Fruit fly (Drosophila melanogaster) whole organism, pupa: Measurements from ENCODE around the gene Chpf.

Experiments used
- CG10348 ChIP-seq: fragments of 200-800 bp; sonication (Bioruptor generic); IDR thresholded peaks from 2 replicates; pipeline ENCODE4 v1.3.6; 2022; ENCODE audit warnings: missing biosample characterization, missing genetic modification characterization
- CG12605 ChIP-seq: fragments of 200-800 bp; sonication (Bioruptor generic); IDR thresholded peaks from 2 replicates; pipeline ENCODE4 v1.3.6; 2022; ENCODE audit warnings: missing biosample characterization, missing genetic modification characterization
- CG13204 ChIP-seq: fragments of 200-800 bp; sonication (Bioruptor generic); optimal IDR thresholded peaks from 2 replicates; lab custom pipeline; 2018; ENCODE audit warnings: missing biosample characterization, mild to moderate bottlenecking, missing genetic modification characterization, moderate library complexity
- CG14655 ChIP-seq: fragments of 200-800 bp; sonication (Bioruptor generic); optimal IDR thresholded peaks from 3 replicates; lab custom pipeline; 2017; ENCODE audit warnings: mild to moderate bottlenecking, missing biosample characterization, missing genetic modification reagents, missing genetic modification characterization
- CG15710 ChIP-seq: fragments of 200-800 bp; sonication (Bioruptor generic); optimal IDR thresholded peaks from 2 replicates; lab custom pipeline; 2018; ENCODE audit warnings: missing biosample characterization, mild to moderate bottlenecking, missing genetic modification characterization, moderate library complexity
- CG17806 ChIP-seq: fragments of 200-800 bp; sonication (Bioruptor generic); optimal IDR thresholded peaks from 2 replicates; lab custom pipeline; 2018; ENCODE audit warnings: missing biosample characterization, mild to moderate bottlenecking, missing genetic modification characterization, moderate library complexity
- CG32121 ChIP-seq: fragments of 200-800 bp; sonication (Bioruptor generic); IDR thresholded peaks from 2 replicates; pipeline ENCODE4 v1.3.6; 2022; ENCODE audit warnings: missing biosample characterization, missing genetic modification characterization
- CG34367 ChIP-seq: fragments of 200-800 bp; sonication (Bioruptor generic); optimal IDR thresholded peaks from 2 replicates; lab custom pipeline; 2018; ENCODE audit warnings: missing biosample characterization, mild to moderate bottlenecking, missing genetic modification characterization
- CG4496 ChIP-seq: fragments of 200-800 bp; sonication (Bioruptor generic); IDR thresholded peaks from 3 replicates; pipeline ENCODE4 v1.3.6; 2022; ENCODE audit warnings: missing biosample characterization, missing genetic modification characterization
- CG8159 ChIP-seq: fragments of 200-800 bp; sonication (Bioruptor generic); optimal IDR thresholded peaks from 3 replicates; lab custom pipeline; 2018; ENCODE audit warnings: missing biosample characterization, mild to moderate bottlenecking, missing genetic modification characterization, moderate library complexity
- CG8301 ChIP-seq: fragments of 200-800 bp; sonication (Bioruptor generic); optimal IDR thresholded peaks from 2 replicates; lab custom pipeline; 2018; ENCODE audit warnings: missing biosample characterization, mild to moderate bottlenecking, missing genetic modification characterization
- CG9948 ChIP-seq: fragments of 200-800 bp; sonication (Bioruptor generic); optimal IDR thresholded peaks from 2 replicates; lab custom pipeline; 2018; ENCODE audit warnings: missing biosample characterization, mild to moderate bottlenecking, missing genetic modification characterization, moderate library complexity
- D1 ChIP-seq: fragments of 200-800 bp; sonication (Bioruptor generic); optimal IDR thresholded peaks from 2 replicates; lab custom pipeline; 2018; ENCODE audit warnings: missing biosample characterization, mild to moderate bottlenecking, missing genetic modification characterization, moderate library complexity
- EcR ChIP-seq: fragments of 200-800 bp; sonication (Bioruptor generic); optimal IDR thresholded peaks from 3 replicates; lab custom pipeline; 2019; ENCODE audit warnings: missing biosample characterization, missing genetic modification characterization, mild to moderate bottlenecking, moderate library complexity, missing genetic modification reagents
- Ets98B ChIP-seq: fragments of 200-800 bp; sonication (Bioruptor generic); IDR thresholded peaks from 2 replicates; pipeline ENCODE4 v1.3.6; 2022; ENCODE audit warnings: missing biosample characterization, missing genetic modification characterization
- Pif1A ChIP-seq: fragments of 200-800 bp; sonication (Bioruptor generic); optimal IDR thresholded peaks from 3 replicates; lab custom pipeline; 2016; ENCODE audit warnings: missing biosample characterization, missing genetic modification characterization
- Pif1B ChIP-seq: fragments of 200-800 bp; sonication (Bioruptor generic); optimal IDR thresholded peaks from 3 replicates; lab custom pipeline; 2016; ENCODE audit warnings: missing biosample characterization, missing genetic modification characterization
- Snoo ChIP-seq: fragments of 200-800 bp; sonication (Bioruptor generic); optimal IDR thresholded peaks from 3 replicates; lab custom pipeline; 2017; ENCODE audit warnings: missing biosample characterization, mild to moderate bottlenecking, missing genetic modification characterization, inconsistent platforms
- fd96Ca ChIP-seq: fragments of 200-800 bp; sonication (Bioruptor generic); IDR thresholded peaks from 3 replicates; pipeline ENCODE4 v1.3.6; 2022; ENCODE audit warnings: missing biosample characterization, missing genetic modification characterization
- gl ChIP-seq: fragments of 200-800 bp; sonication (Bioruptor generic); optimal IDR thresholded peaks from 2 replicates; lab custom pipeline; 2018; ENCODE audit warnings: missing biosample characterization, mild to moderate bottlenecking, missing genetic modification characterization
- rn ChIP-seq: fragments of 200-800 bp; sonication (Bioruptor generic); IDR thresholded peaks from 2 replicates; pipeline ENCODE4 v1.3.6; 2022; ENCODE audit warnings: missing biosample characterization, missing genetic modification characterization

The Chpf gene

dm6 chrX:13088025-13088805 lies 24.0 kb downstream of the Chpf start:
- peak; percentile 6 for TF ChIP-seq CG8301
- 0 out of 3 replicates have a peak, but pooled peaks have one; percentile 12 for TF ChIP-seq CG4496
- TF ChIP-seq fd96Ca (GFP tag; lab: Robert Waterston, UW): 0 out of 3 replicates have a peak, but pooled peaks have one; percentile 21
- TF ChIP-seq CG8159 (tag; lab: Kevin White, UChicago): no peak
- no peak for TF ChIP-seq CG17806

dm6 chrX:13087333-13087828 lies 24.9 kb downstream of the Chpf start:
- TF ChIP-seq CG4496 (peak; percentile 47; the same call in 1 of the 3 replicates), CG32121 (GFP tag; lab: Robert Waterston, UW) (no peak; the same call in 1 of the 2 replicates), CG14655 (GFP tag; lab: Kevin White, UChicago) (no peak), fd96Ca (GFP tag; lab: Robert Waterston, UW) (0 out of 3 replicates have a peak, but pooled peaks have one; percentile 33), CG10348 (GFP tag; lab: Robert Waterston, UW) (no peak), CG15710 (tag; lab: Kevin White, UChicago) (no peak), CG17806 (no peak), Pif1B (GFP tag; lab: Kevin White, UChicago) (peak; percentile 47), CG9948 (no peak), gl (no peak), CG12605 (no peak), CG34367 (tag; lab: Kevin White, UChicago) (no peak), EcR (GFP tag; lab: Kevin White, UChicago) (no peak), CG8159 (tag; lab: Kevin White, UChicago) (no peak), Ets98B (no peak; the same call in 1 of the 2 replicates), D1 (tag; lab: Kevin White, UChicago) (no peak), CG8301 (peak; percentile 7)
- TF ChIP-seq, all 21 proteins: peak for 4

dm6 chrX:13055228-13055627 lies 57.0 kb downstream of the Chpf start, which contains the start of gene CG12715:
Gene CG12715, minus strand, starts transcription at chrX:13055328.
- no peak for TF ChIP-seq CG10348 (GFP tag; lab: Robert Waterston, UW)
- no peak for TF ChIP-seq CG8159 (tag; lab: Kevin White, UChicago)
- no peak for TF ChIP-seq CG8301
- no peak for TF ChIP-seq gl
- TF ChIP-seq Pif1B (GFP tag; lab: Kevin White, UChicago): no peak
- TF ChIP-seq CG13204: no peak
- no peak for TF ChIP-seq CG14655 (GFP tag; lab: Kevin White, UChicago)
- no peak for TF ChIP-seq rn (GFP tag; lab: Robert Waterston, UW)
- TF ChIP-seq CG34367 (tag; lab: Kevin White, UChicago): no peak
- no peak for TF ChIP-seq D1 (tag; lab: Kevin White, UChicago)
- no peak for TF ChIP-seq CG4496
- no peak for TF ChIP-seq Snoo (tag; lab: Kevin White, UChicago)
- TF ChIP-seq CG9948: no peak
- TF ChIP-seq Pif1A: no peak
- no peak for TF ChIP-seq EcR (GFP tag; lab: Kevin White, UChicago)
- no peak for TF ChIP-seq Ets98B
- no peak for TF ChIP-seq CG32121 (GFP tag; lab: Robert Waterston, UW)
- TF ChIP-seq CG15710 (tag; lab: Kevin White, UChicago): no peak
- no peak for TF ChIP-seq CG12605
- no peak for TF ChIP-seq fd96Ca (GFP tag; lab: Robert Waterston, UW)
- TF ChIP-seq, all 21 proteins: peak for 0
